Worm (Caenorhabditis elegans): ENCODE measurements around the gene F22E5.23.

DNA sequence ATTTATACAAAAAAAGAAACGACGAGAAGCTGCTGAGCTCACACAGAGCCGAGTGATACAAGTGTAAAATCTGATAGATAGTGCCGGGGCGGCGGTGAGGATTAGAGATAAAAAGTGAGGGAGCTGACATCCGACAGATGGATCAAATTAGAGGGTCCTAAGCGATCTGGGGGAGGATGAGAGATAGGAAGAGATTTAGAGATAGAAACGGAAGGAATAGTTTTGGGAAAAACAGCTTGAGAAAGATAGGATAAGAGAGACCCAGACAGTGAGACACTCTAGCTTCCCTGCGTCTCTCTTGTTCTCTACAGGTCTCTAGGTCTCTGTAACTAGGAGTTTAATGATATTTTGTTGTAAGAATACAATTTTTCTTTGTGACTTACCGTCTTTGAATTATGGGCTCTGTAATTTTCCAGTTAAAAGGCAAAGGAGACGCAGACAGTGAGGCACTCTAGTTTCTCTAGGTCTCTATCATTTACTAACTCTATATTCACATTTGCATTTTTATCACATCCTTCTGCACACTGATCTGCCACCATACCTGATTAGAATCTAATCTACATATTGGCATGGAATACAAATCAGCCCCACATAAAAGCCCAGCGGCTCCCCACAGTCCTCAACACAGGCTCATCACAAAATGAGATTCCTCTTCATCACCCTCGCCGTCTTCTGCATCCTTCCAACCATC is 46.0 kb downstream of the F22E5.23 start, which contains the start of the genes sup-9 and nspf-1:
- TF ChIP-seq nhr-11 (tag; optimal IDR thresholded peaks at IDR 0.05) (no peak), snpc-4 (tag; optimal IDR thresholded peaks at IDR 0.05) (no peak), nhr-23 (tag; optimal IDR thresholded peaks at IDR 0.05) (no peak)

All from whole organism, L3 larva.